Fruit fly (Drosophila melanogaster): ENCODE data around the gene SecS.
A peak's percentile ranks its signal among the peaks of the same experiment; 100 is the strongest.

SecS gene

dm6 chr3R:5568590-5568989, 32.6 kb upstream of the SecS start, which contains the start of the genes CG2931 and Rheb (continued):
- peak; percentile 27 for TF ChIP-seq CG11902 (GFP tag; optimal IDR thresholded peaks at IDR 0.05)
- TF ChIP-seq CG1621 (tag; optimal IDR thresholded peaks at IDR 0.05) = peak; percentile 23
- TF ChIP-seq CG6854 (GFP tag; optimal IDR thresholded peaks at IDR 0.05) = no peak
- TF ChIP-seq CG9139 (GFP tag; optimal IDR thresholded peaks at IDR 0.05) = no peak
- no peak for TF ChIP-seq CG10669 (GFP tag; optimal IDR thresholded peaks at IDR 0.05)
- no peak for TF ChIP-seq net (GFP tag; optimal IDR thresholded peaks at IDR 0.05)
- TF ChIP-seq CG8119 (GFP tag; IDR thresholded peaks at IDR 0.05) = peak; percentile 30; the same call in 1 of the 3 replicates
- no peak for TF ChIP-seq CG6276 (GFP tag; optimal IDR thresholded peaks at IDR 0.05)
- TF ChIP-seq Sox14 (GFP tag; optimal IDR thresholded peaks at IDR 0.05) = peak; percentile 62
- peak; percentile 87 for TF ChIP-seq Eip78C (GFP tag)
- TF ChIP-seq topi (GFP tag; optimal IDR thresholded peaks at IDR 0.05) = peak; percentile 51
- 0 out of 2 replicates have a peak, but pooled peaks have one; percentile 42 for TF ChIP-seq CG15336 (GFP tag; IDR thresholded peaks at IDR 0.05)

dm6 chr3R:5570635-5571436, 30.4 kb upstream of the SecS start, which contains the start of gene CRMP:
Gene CRMP (plus strand): TSS chr3R:5571108.
- peak; percentile 52 for TF ChIP-seq Eip78C (GFP tag)
- no peak for TF ChIP-seq Ets96B (tag; optimal IDR thresholded peaks at IDR 0.05)
- peak; percentile 0 for TF ChIP-seq CG16779 (tag; optimal IDR thresholded peaks at IDR 0.05)
- no peak for TF ChIP-seq Sox15 (GFP tag; optimal IDR thresholded peaks at IDR 0.05)
- no peak for TF ChIP-seq Sox14 (GFP tag; optimal IDR thresholded peaks at IDR 0.05)
- peak; percentile 62 for TF ChIP-seq CG6276 (GFP tag; optimal IDR thresholded peaks at IDR 0.05)
- TF ChIP-seq CG7368 (GFP tag; optimal IDR thresholded peaks at IDR 0.05) = no peak
- no peak for TF ChIP-seq Blimp-1 (GFP tag; optimal IDR thresholded peaks at IDR 0.05)
- peak; percentile 17 for TF ChIP-seq dsx (GFP tag; optimal IDR thresholded peaks at IDR 0.05; ENCODE audit: poor library complexity, severe bottlenecking)
- peak; percentile 13 to 50 for TF ChIP-seq ss (GFP tag; optimal IDR thresholded peaks at IDR 0.05)
- no peak for TF ChIP-seq CG10631 (GFP tag; optimal IDR thresholded peaks at IDR 0.05)
- TF ChIP-seq CG9139 (GFP tag; optimal IDR thresholded peaks at IDR 0.05) = peak; percentile 33
- peak; percentile 4 for TF ChIP-seq CG1621 (tag; optimal IDR thresholded peaks at IDR 0.05)
- no peak for TF ChIP-seq CG3032 (tag; optimal IDR thresholded peaks at IDR 0.05)
- TF ChIP-seq CG11762 (GFP tag; optimal IDR thresholded peaks at IDR 0.05; ENCODE audit: insufficient read depth) = no peak
- TF ChIP-seq CG8119 (GFP tag; IDR thresholded peaks at IDR 0.05) = 0 out of 3 replicates have a peak, but pooled peaks have one; percentile 44
- no peak for TF ChIP-seq CG8632 (GFP tag; optimal IDR thresholded peaks at IDR 0.05)
- peak; percentile 48 for TF ChIP-seq CG6808 (GFP tag; optimal IDR thresholded peaks at IDR 0.05)
- peak; percentile 45 for TF ChIP-seq CG6854 (GFP tag; optimal IDR thresholded peaks at IDR 0.05)
- no peak for TF ChIP-seq Gug (GFP tag; IDR thresholded peaks at IDR 0.05)
- no peak for TF ChIP-seq Eip75B (GFP tag; optimal IDR thresholded peaks at IDR 0.05)
- TF ChIP-seq acj6 (GFP tag; optimal IDR thresholded peaks at IDR 0.05) = no peak
- TF ChIP-seq net (GFP tag; optimal IDR thresholded peaks at IDR 0.05) = no peak
- no peak for TF ChIP-seq Sox102F (GFP tag; optimal IDR thresholded peaks at IDR 0.05)
- peak; percentile 31; the same call in 1 of the 2 replicates for TF ChIP-seq CG15336 (GFP tag; IDR thresholded peaks at IDR 0.05)
- TF ChIP-seq CG10669 (GFP tag; optimal IDR thresholded peaks at IDR 0.05) = no peak
- no peak for TF ChIP-seq spab (GFP tag; optimal IDR thresholded peaks at IDR 0.05)

- no peak for TF ChIP-seq fd85E (GFP tag; optimal IDR thresholded peaks at IDR 0.05)
- no peak for TF ChIP-seq dsx (GFP tag; optimal IDR thresholded peaks at IDR 0.05; ENCODE audit: poor library complexity, severe bottlenecking)
- TF ChIP-seq svp (GFP tag) = no peak
- TF ChIP-seq CG7368 (GFP tag; optimal IDR thresholded peaks at IDR 0.05) = no peak
- TF ChIP-seq Eip78C (GFP tag) = peak; percentile 53
- TF ChIP-seq pdm3 (GFP tag; optimal IDR thresholded peaks at IDR 0.05) = no peak
These were observed 29.8 kb upstream of the SecS start for dm6 chr3R:5571437-5571750.

dm6 chr3R:5571756-5572155, 29.5 kb upstream of the SecS start:
- no peak for TF ChIP-seq CG7368 (GFP tag; optimal IDR thresholded peaks at IDR 0.05)
- TF ChIP-seq Sox15 (GFP tag; optimal IDR thresholded peaks at IDR 0.05) = no peak
- TF ChIP-seq fd59A (GFP tag; optimal IDR thresholded peaks at IDR 0.05) = no peak
- no peak for TF ChIP-seq Sox102F (GFP tag; optimal IDR thresholded peaks at IDR 0.05)
- TF ChIP-seq CG1621 (tag; optimal IDR thresholded peaks at IDR 0.05) = no peak
- TF ChIP-seq CG16779 (tag; optimal IDR thresholded peaks at IDR 0.05) = no peak
- TF ChIP-seq CG10669 (GFP tag; optimal IDR thresholded peaks at IDR 0.05) = no peak
- TF ChIP-seq CG11294 (GFP tag; IDR thresholded peaks at IDR 0.05) = no peak
- peak; percentile 12 for TF ChIP-seq Eip78C (GFP tag)
- no peak for TF ChIP-seq pdm3 (GFP tag; optimal IDR thresholded peaks at IDR 0.05)
- no peak for TF ChIP-seq net (GFP tag; optimal IDR thresholded peaks at IDR 0.05)
- TF ChIP-seq svp (GFP tag) = peak; percentile 90
- no peak for TF ChIP-seq Met (GFP tag; optimal IDR thresholded peaks at IDR 0.05)
- TF ChIP-seq dsx (GFP tag; optimal IDR thresholded peaks at IDR 0.05; ENCODE audit: poor library complexity, severe bottlenecking) = peak; percentile 45
- TF ChIP-seq CG6276 (GFP tag; optimal IDR thresholded peaks at IDR 0.05) = no peak

All from whole organism, prepupa.